Worm (Caenorhabditis elegans) whole organism, L3 larva: ENCODE results near the gene trpp-11.

Experiments used
- ZK546.5 ChIP-seq: sonication (generic microtip); optimal IDR thresholded peaks from 2 replicates; lab custom pipeline; 2017; ENCODE audit warnings: missing biosample characterization, missing genetic modification characterization
- ceh-82 ChIP-seq: fragments of 150-350 bp; optimal IDR thresholded peaks from 2 replicates; lab custom pipeline; 2014; ENCODE audit warnings: missing biosample characterization, missing genetic modification characterization
- daf-12 ChIP-seq: fragments of 150-350 bp; optimal IDR thresholded peaks from 2 replicates; lab custom pipeline; 2014; ENCODE audit warnings: missing biosample characterization, missing genetic modification reagents, missing genetic modification characterization
- egl-27 ChIP-seq: sonication (generic microtip); optimal IDR thresholded peaks from 4 replicates; lab custom pipeline; 2017; ENCODE audit warnings: missing biosample characterization, missing genetic modification reagents, missing genetic modification characterization
- egl-5 ChIP-seq: fragments of 150-350 bp; optimal IDR thresholded peaks from 2 replicates; lab custom pipeline; 2017; ENCODE audit warnings: missing biosample characterization, missing genetic modification reagents, missing genetic modification characterization, inconsistent platforms
- elt-1 ChIP-seq: fragments of 150-350 bp; optimal IDR thresholded peaks from 2 replicates; lab custom pipeline; 2014; ENCODE audit warnings: missing biosample characterization, missing genetic modification characterization
- fkh-10 ChIP-seq: sonication (generic microtip); optimal IDR thresholded peaks from 2 replicates; lab custom pipeline; 2017; ENCODE audit warnings: missing biosample characterization, missing genetic modification reagents, missing genetic modification characterization
- fkh-2 ChIP-seq: fragments of 150-350 bp; optimal IDR thresholded peaks from 2 replicates; lab custom pipeline; 2014; ENCODE audit warnings: missing biosample characterization, missing genetic modification reagents, missing genetic modification characterization
- fos-1 ChIP-seq: fragments of 150-350 bp; optimal IDR thresholded peaks from 2 replicates; lab custom pipeline; 2014; ENCODE audit warnings: missing biosample characterization, missing genetic modification characterization
- hmg-11 ChIP-seq: sonication (generic microtip); optimal IDR thresholded peaks from 2 replicates; lab custom pipeline; 2016; ENCODE audit warnings: missing genetic modification characterization, missing compliant biosample characterization
- jun-1 ChIP-seq: fragments of 150-350 bp; optimal IDR thresholded peaks from 2 replicates; lab custom pipeline; 2014; ENCODE audit warnings: missing biosample characterization, missing genetic modification reagents, missing genetic modification characterization
- lin-15B ChIP-seq: fragments of 150-350 bp; optimal IDR thresholded peaks from 2 replicates; lab custom pipeline; 2014; ENCODE audit warnings: missing biosample characterization, missing genetic modification characterization
- lin-39 ChIP-seq: fragments of 150-350 bp; optimal IDR thresholded peaks from 2 replicates; lab custom pipeline; 2018; ENCODE audit warnings: missing biosample characterization, missing genetic modification reagents, missing genetic modification characterization
- lsy-12 ChIP-seq: sonication (generic microtip); optimal IDR thresholded peaks from 2 replicates; lab custom pipeline; 2016; ENCODE audit warnings: mild to moderate bottlenecking, missing genetic modification characterization, missing compliant biosample characterization
- mdl-1 ChIP-seq: fragments of 150-350 bp; optimal IDR thresholded peaks from 2 replicates; lab custom pipeline; 2014; ENCODE audit warnings: missing biosample characterization, missing genetic modification characterization
- mml-1 ChIP-seq: fragments of 150-350 bp; sonication (generic microtip); optimal IDR thresholded peaks from 3 replicates; lab custom pipeline; 2014; ENCODE audit warnings: missing biosample characterization, missing genetic modification characterization
- nfya-1 ChIP-seq: sonication (generic microtip); optimal IDR thresholded peaks from 2 replicates; lab custom pipeline; 2017; ENCODE audit warnings: missing genetic modification characterization, mild to moderate bottlenecking, missing compliant biosample characterization, antibody characterized with exemption, moderate library complexity; ENCODE audit not compliant: insufficient read depth
- nhr-11 ChIP-seq: fragments of 150-350 bp; optimal IDR thresholded peaks from 2 replicates; lab custom pipeline; 2014; ENCODE audit warnings: missing biosample characterization, missing genetic modification characterization
- nhr-25 ChIP-seq: sonication (generic microtip); optimal IDR thresholded peaks from 2 replicates; lab custom pipeline; 2017; ENCODE audit warnings: missing biosample characterization, missing genetic modification characterization
- nhr-76 ChIP-seq: fragments of 150-350 bp; sonication (generic microtip); optimal IDR thresholded peaks from 5 replicates; lab custom pipeline; 2014; ENCODE audit warnings: missing biosample characterization, missing genetic modification characterization
- nhr-77 ChIP-seq: fragments of 150-350 bp; optimal IDR thresholded peaks from 2 replicates; lab custom pipeline; 2014; ENCODE audit warnings: missing biosample characterization, missing genetic modification characterization
- pha-4 ChIP-seq: fragments of 150-350 bp; optimal IDR thresholded peaks from 2 replicates; lab custom pipeline; 2014; ENCODE audit warnings: missing biosample characterization, missing genetic modification reagents, missing genetic modification characterization
- sea-2 ChIP-seq: fragments of 150-350 bp; sonication (generic microtip); optimal IDR thresholded peaks from 4 replicates; lab custom pipeline; 2014; ENCODE audit warnings: missing biosample characterization, missing genetic modification reagents, missing genetic modification characterization
- skn-1 ChIP-seq: fragments of 150-350 bp; optimal IDR thresholded peaks from 2 replicates; lab custom pipeline; 2014; ENCODE audit warnings: missing biosample characterization, missing genetic modification characterization
- snpc-4 ChIP-seq: fragments of 150-350 bp; optimal IDR thresholded peaks from 2 replicates; lab custom pipeline; 2014; ENCODE audit warnings: missing biosample characterization, missing genetic modification characterization
- tbx-2 ChIP-seq: sonication (generic microtip); optimal IDR thresholded peaks from 2 replicates; lab custom pipeline; 2016; ENCODE audit warnings: mild to moderate bottlenecking, missing genetic modification characterization, missing compliant biosample characterization
- unc-62 ChIP-seq: fragments of 150-350 bp; sonication (generic microtip); optimal IDR thresholded peaks from 4 replicates; lab custom pipeline; 2014; ENCODE audit warnings: missing biosample characterization, missing genetic modification reagents, missing genetic modification characterization
- ztf-11 ChIP-seq: fragments of 150-350 bp; optimal IDR thresholded peaks from 2 replicates; lab custom pipeline; 2014; ENCODE audit warnings: missing biosample characterization, missing genetic modification characterization

Gene trpp-11

ce11 chrIII:797507-797906 lies 2.6 kb downstream of the trpp-11 start:
- TF ChIP-seq egl-27 (tag; lab: Kevin White, UChicago) (no peak), nhr-77 (tag; lab: Kevin White, UChicago) (no peak), elt-1 (tag; lab: Kevin White, UChicago) (no peak), nfya-1 (no peak)

ce11 chrIII:802041-802440 lies 7.1 kb downstream of the trpp-11 start:
- TF ChIP-seq egl-27 (tag; lab: Kevin White, UChicago) (no peak), ceh-82 (no peak), lin-39 (no peak), tbx-2 (no peak), daf-12 (tag; lab: Kevin White, UChicago) (no peak), ZK546.5 (tag; lab: Kevin White, UChicago) (no peak), lsy-12 (tag; lab: Kevin White, UChicago) (no peak), fos-1 (tag; lab: Kevin White, UChicago) (no peak), nhr-25 (tag; lab: Kevin White, UChicago) (no peak)

- TF ChIP-seq mml-1 (tag; lab: Kevin White, UChicago): no peak
- TF ChIP-seq egl-27 (tag; lab: Kevin White, UChicago): no peak
- TF ChIP-seq skn-1 (tag; lab: Kevin White, UChicago): no peak
- no peak for TF ChIP-seq unc-62 (GFP tag; lab: Kevin White, UChicago)
- no peak for TF ChIP-seq sea-2 (GFP tag; lab: Kevin White, UChicago)
- no peak for TF ChIP-seq nhr-76 (tag; lab: Kevin White, UChicago)
- no peak for TF ChIP-seq nhr-11 (tag; lab: Kevin White, UChicago)
- TF ChIP-seq ZK546.5 (tag; lab: Kevin White, UChicago): no peak
- no peak for TF ChIP-seq pha-4 (tag; lab: Kevin White, UChicago)
- no peak for TF ChIP-seq mdl-1 (tag; lab: Kevin White, UChicago)
- no peak for TF ChIP-seq fkh-10 (GFP tag; lab: Kevin White, UChicago)
- TF ChIP-seq egl-5: no peak
- TF ChIP-seq daf-12 (tag; lab: Kevin White, UChicago): no peak
Observed at ce11 chrIII:811544-811943, 16.6 kb downstream of the trpp-11 start, which contains the start of gene daf-7. daf-7 (plus strand) TSS chrIII:811844.

- TF ChIP-seq lin-15B (tag; lab: Kevin White, UChicago) (no peak), nhr-25 (tag; lab: Kevin White, UChicago) (peak; percentile 28)
- TF ChIP-seq, all 47 proteins: peak for 1
Observed at ce11 chrIII:815845-816244, 20.9 kb downstream of the trpp-11 start, which contains the start of gene dac-1. dac-1 (plus strand) TSS chrIII:816145.

DNA sequence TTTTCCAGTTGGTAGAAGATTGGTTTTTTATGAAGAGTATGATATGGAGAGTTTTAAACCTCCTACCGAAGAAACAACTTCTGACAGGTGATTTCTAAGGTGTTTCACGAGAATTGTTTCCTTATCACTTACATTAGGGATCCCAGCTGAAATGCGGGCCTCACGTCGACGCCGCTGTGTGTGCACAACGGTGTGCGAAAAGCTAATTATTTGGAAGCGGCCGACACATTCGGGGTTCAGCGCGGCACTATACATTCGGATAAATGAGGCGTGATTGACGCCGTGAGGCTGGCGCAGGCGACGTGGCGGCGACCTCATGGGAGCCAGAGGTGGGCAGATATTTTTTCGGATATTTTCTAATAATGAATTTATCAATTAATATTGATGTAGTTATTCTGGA lies 24.4 kb downstream of the trpp-11 start:
- TF ChIP-seq ztf-11: no peak
- TF ChIP-seq daf-12 (tag; lab: Kevin White, UChicago): no peak
- TF ChIP-seq snpc-4: peak; percentile 38
- TF ChIP-seq hmg-11: no peak
- TF ChIP-seq pha-4 (tag; lab: Kevin White, UChicago): no peak
- TF ChIP-seq lsy-12 (tag; lab: Kevin White, UChicago): no peak

DNA sequence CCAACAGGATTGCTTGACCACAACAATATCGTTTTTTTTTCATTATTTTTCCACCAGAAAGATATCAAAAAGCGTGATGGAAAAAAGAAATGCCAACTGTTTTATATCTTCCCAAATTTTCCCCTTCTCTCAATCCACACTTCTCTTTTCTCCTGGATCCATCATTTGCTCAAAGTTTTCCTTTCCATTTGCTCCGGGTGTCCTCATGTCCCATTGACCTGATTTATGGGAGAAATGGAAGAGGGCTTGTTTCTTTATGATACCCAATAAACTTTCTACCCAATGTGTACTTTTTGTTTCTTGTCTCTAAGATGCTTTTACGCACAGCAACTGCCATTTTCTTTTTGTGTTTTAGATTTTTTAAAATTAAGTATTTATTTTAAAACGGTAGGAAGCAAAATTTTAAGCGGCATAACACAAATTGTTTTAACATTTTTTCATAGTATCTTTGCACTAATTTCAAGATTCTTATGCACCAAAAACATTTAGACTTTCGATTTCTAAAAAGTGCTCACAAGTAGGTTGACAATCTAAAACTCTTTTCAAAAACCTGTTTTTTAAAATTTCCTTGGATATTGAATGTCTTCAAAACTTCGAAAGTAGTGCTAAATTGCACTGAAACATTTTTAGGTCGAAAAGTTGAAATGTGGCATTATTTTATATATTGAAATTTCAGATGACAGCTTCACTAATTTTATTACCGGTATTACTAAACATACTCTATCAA lies 27.8 kb downstream of the trpp-11 start, which contains the start of gene clec-149:
TSS of gene clec-149 (plus strand) at position 677 of the 727 bp plus-strand sequence.
- TF ChIP-seq jun-1 (tag; lab: Kevin White, UChicago) (no peak), nfya-1 (peak; percentile 14), egl-5 (peak; percentile 84), mml-1 (tag; lab: Kevin White, UChicago) (no peak)
- TF ChIP-seq, all 47 proteins: peak for 2

DNA sequence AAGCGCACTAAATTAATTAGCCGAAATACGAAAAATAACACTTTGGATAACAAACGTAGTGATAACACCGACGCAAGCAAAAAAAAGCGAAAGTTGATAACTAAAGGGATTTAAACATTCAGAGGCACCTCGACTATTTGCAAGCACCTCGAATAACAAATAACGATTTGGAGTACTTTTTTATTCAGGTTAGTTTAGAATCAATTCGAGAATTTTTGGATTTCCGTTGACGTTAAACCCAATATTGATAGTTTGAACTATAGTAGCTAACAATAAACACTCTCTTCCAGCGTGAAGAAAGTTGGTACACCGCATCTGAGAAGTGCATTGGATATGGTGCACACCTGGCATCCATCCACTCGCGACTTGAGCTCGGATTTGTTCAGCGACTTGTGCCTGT lies 30.3 kb downstream of the trpp-11 start:
- TF ChIP-seq fkh-2 (tag; lab: Kevin White, UChicago): no peak
- TF ChIP-seq mdl-1 (tag; lab: Kevin White, UChicago): no peak
- no peak for TF ChIP-seq egl-5
- no peak for TF ChIP-seq unc-62 (GFP tag; lab: Kevin White, UChicago)
